Fruit fly (Drosophila melanogaster) whole organism, wandering third instar larva: ENCODE measurements around the gene ninaB.

Experiments
- Abd-B ChIP-seq: fragments of >200 bp; optimal IDR thresholded peaks from 2 replicates; lab custom pipeline; 2017; ENCODE audit warnings: missing biosample characterization, missing genetic modification characterization
- CrebA ChIP-seq: fragments of 200-800 bp; sonication (Bioruptor generic); optimal IDR thresholded peaks from 2 replicates; lab custom pipeline; 2016; ENCODE audit warnings: missing biosample characterization, mild to moderate bottlenecking, missing genetic modification characterization, borderline replicate concordance
- Dfd ChIP-seq: fragments of >200 bp; optimal IDR thresholded peaks from 2 replicates; lab custom pipeline; 2017; ENCODE audit warnings: missing biosample characterization, missing genetic modification characterization
- Dif ChIP-seq: fragments of 200-275, 200-300 bp; sonication (Bioruptor generic); optimal IDR thresholded peaks from 2 replicates; lab custom pipeline; 2018; ENCODE audit warnings: missing biosample characterization, missing genetic modification characterization; ENCODE audit not compliant: partially characterized antibody
- GATAd ChIP-seq: sonication (Bioruptor generic); optimal IDR thresholded peaks from 2 replicates; lab custom pipeline; 2016; ENCODE audit warnings: missing biosample characterization, missing genetic modification characterization
- HLH106 ChIP-seq: fragments of 200-800 bp; optimal IDR thresholded peaks from 3 replicates; lab custom pipeline; 2019; ENCODE audit warnings: missing biosample characterization, mild to moderate bottlenecking, missing genetic modification characterization, moderate library complexity
- Hnf4 ChIP-seq: fragments of 200-800 bp; sonication (Bioruptor generic); optimal IDR thresholded peaks from 2 replicates; lab custom pipeline; 2016; ENCODE audit warnings: missing biosample characterization, mild to moderate bottlenecking, missing genetic modification characterization
- Hr83 ChIP-seq: fragments of 200-300 bp; sonication (Bioruptor generic); optimal IDR thresholded peaks from 2 replicates; lab custom pipeline; 2016; ENCODE audit warnings: missing biosample characterization, mild to moderate bottlenecking, missing genetic modification characterization, moderate library complexity; ENCODE audit not compliant: poor library complexity, severe bottlenecking
- Jra ChIP-seq: sonication (Bioruptor generic); optimal IDR thresholded peaks from 2 replicates; lab custom pipeline; 2016; ENCODE audit warnings: missing biosample characterization, missing genetic modification characterization
- Mio ChIP-seq: sonication (Bioruptor generic); optimal IDR thresholded peaks from 2 replicates; lab custom pipeline; 2016; ENCODE audit warnings: missing biosample characterization, missing genetic modification characterization
- Myc ChIP-seq: fragments of >200 bp; optimal IDR thresholded peaks from 2 replicates; lab custom pipeline; 2017
- N ChIP-seq: fragments of >200 bp; optimal IDR thresholded peaks from 2 replicates; lab custom pipeline; 2018; ENCODE audit warnings: missing biosample characterization, missing external identifiers, missing genetic modification characterization
- OdsH ChIP-seq: fragments of 200-800 bp; sonication (Bioruptor generic); optimal IDR thresholded peaks from 2 replicates; lab custom pipeline; 2016; ENCODE audit warnings: missing biosample characterization, mild to moderate bottlenecking, missing genetic modification characterization
- Rel ChIP-seq, 2 experiments: fragments of 200-800 bp; sonication (Bioruptor generic) in 1 of 2; optimal IDR thresholded peaks; 2 replicates in 1 of 2; 3 replicates in 1 of 2; lab custom pipeline; 2016 to 2019; ENCODE audit warnings: mild to moderate bottlenecking in 2 of 2, missing biosample characterization in 2 of 2, missing genetic modification characterization in 2 of 2, moderate library complexity in 1 of 2
- Sp1 ChIP-seq: fragments of 200-800 bp; sonication (Bioruptor generic); optimal IDR thresholded peaks from 3 replicates; lab custom pipeline; 2019; ENCODE audit warnings: missing biosample characterization, mild to moderate bottlenecking, missing genetic modification characterization, moderate library complexity
- Vsx2 ChIP-seq: fragments of 200-300, 225-300 bp; sonication (Bioruptor generic); optimal IDR thresholded peaks from 2 replicates; lab custom pipeline; 2018; ENCODE audit warnings: missing biosample characterization, missing genetic modification characterization; ENCODE audit not compliant: partially characterized antibody
- br ChIP-seq: fragments of 200-800 bp; sonication (Bioruptor generic); optimal IDR thresholded peaks from 2 replicates; lab custom pipeline; 2016; ENCODE audit warnings: missing biosample characterization, missing genetic modification characterization
- brk ChIP-seq: fragments of 200-800 bp; sonication (Bioruptor generic); optimal IDR thresholded peaks from 2 replicates; lab custom pipeline; 2016; ENCODE audit warnings: missing biosample characterization, mild to moderate bottlenecking, missing genetic modification characterization
- dmrt93B ChIP-seq: fragments of 200-800 bp; sonication (Bioruptor generic); optimal IDR thresholded peaks from 2 replicates; lab custom pipeline; 2018; ENCODE audit warnings: missing biosample characterization, mild to moderate bottlenecking, missing genetic modification characterization
- dsf ChIP-seq: sonication (Bioruptor generic); optimal IDR thresholded peaks from 2 replicates; lab custom pipeline; 2016; ENCODE audit warnings: missing biosample characterization, missing genetic modification characterization, borderline replicate concordance
- ey ChIP-seq: fragments of 200-800 bp; sonication (Bioruptor generic); optimal IDR thresholded peaks from 2 replicates; lab custom pipeline; 2016; ENCODE audit warnings: missing biosample characterization, missing genetic modification characterization
- foxo ChIP-seq, 2 experiments: fragments of 200-800 bp; sonication (Bioruptor generic); optimal IDR thresholded peaks; 2 replicates in 1 of 2; 3 replicates in 1 of 2; lab custom pipeline; 2016 to 2017; ENCODE audit warnings: missing biosample characterization in 2 of 2, missing genetic modification characterization in 2 of 2
- fru ChIP-seq: fragments of 200-800 bp; sonication (Bioruptor generic); optimal IDR thresholded peaks from 3 replicates; lab custom pipeline; 2016; ENCODE audit warnings: missing biosample characterization, mild to moderate bottlenecking, missing genetic modification characterization
- h ChIP-seq: fragments of 200-800 bp; sonication (Bioruptor generic); optimal IDR thresholded peaks from 3 replicates; lab custom pipeline; 2016; ENCODE audit warnings: missing biosample characterization, mild to moderate bottlenecking, missing genetic modification characterization
- jim ChIP-seq: fragments of 175-275, 200-325 bp; sonication (Bioruptor generic); optimal IDR thresholded peaks from 2 replicates; lab custom pipeline; 2016; ENCODE audit warnings: missing biosample characterization, mild to moderate bottlenecking, missing genetic modification characterization
- psq ChIP-seq: fragments of 200-800 bp; sonication (Bioruptor generic); optimal IDR thresholded peaks from 3 replicates; lab custom pipeline; 2017; ENCODE audit warnings: missing biosample characterization, mild to moderate bottlenecking, missing genetic modification characterization, moderate library complexity
- rgr ChIP-seq: fragments of 200-800 bp; sonication (Bioruptor generic); optimal IDR thresholded peaks from 3 replicates; lab custom pipeline; 2016; ENCODE audit warnings: missing biosample characterization, mild to moderate bottlenecking, missing genetic modification characterization
- sv ChIP-seq: fragments of 200-800 bp; sonication (Bioruptor generic); optimal IDR thresholded peaks from 3 replicates; lab custom pipeline; 2016; ENCODE audit warnings: missing biosample characterization, missing genetic modification characterization
- tai ChIP-seq: sonication (Bioruptor generic); optimal IDR thresholded peaks from 2 replicates; lab custom pipeline; 2016; ENCODE audit warnings: missing biosample characterization, missing genetic modification characterization
- woc ChIP-seq: sonication (Bioruptor generic); optimal IDR thresholded peaks from 2 replicates; lab custom pipeline; 2016; ENCODE audit warnings: missing biosample characterization, mild to moderate bottlenecking, missing genetic modification characterization

ninaB gene

DNA sequence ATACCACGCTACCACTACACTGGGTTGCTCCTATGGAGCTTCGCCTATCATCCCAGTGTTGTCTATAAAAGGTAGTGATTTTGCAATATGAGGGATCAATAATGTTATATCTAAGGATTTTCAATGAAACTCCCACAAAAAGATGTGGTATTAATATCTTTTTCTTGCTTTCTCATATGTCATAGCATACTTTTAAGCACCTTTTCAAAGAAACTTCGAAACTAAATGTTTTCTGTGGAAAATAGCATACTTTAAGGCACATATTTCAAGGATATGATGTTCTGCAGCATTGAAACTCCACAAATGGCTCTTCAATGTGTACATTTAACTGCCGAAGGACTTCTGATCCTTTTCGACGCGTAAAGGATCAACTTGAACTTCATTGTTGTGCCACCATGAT lies 27.5 kb upstream of the ninaB start:
- TF ChIP-seq h (no peak), Sp1 (no peak), jim (GFP tag; lab: Kevin White, UChicago) (no peak), ey (GFP tag; lab: Kevin White, UChicago) (no peak), Dif (no peak), GATAd (GFP tag; lab: Kevin White, UChicago) (no peak), HLH106 (tag; lab: Kevin White, UChicago) (no peak), foxo (GFP tag; optimal IDR thresholded peaks at IDR 0.05; lab: Kevin White, UChicago) (no peak), Hnf4 (GFP tag; lab: Kevin White, UChicago) (no peak), tai (GFP tag; lab: Kevin White, UChicago) (no peak), brk (no peak), sv (no peak), Vsx2 (no peak), Hr83 (GFP tag; lab: Kevin White, UChicago) (no peak), Abd-B (GFP tag; lab: Kevin White, UChicago) (no peak)

- TF ChIP-seq GATAd (GFP tag; lab: Kevin White, UChicago) (no peak), Myc (lab: Kevin White, UChicago) (peak; percentile 73)
These were observed 25.8 kb upstream of the ninaB start, which contains the start of gene Task6 for dm6 chr3R:13674492-13675033. Task6 (minus strand) TSS chr3R:13674542.

dm6 chr3R:13676137-13677086 lies 24.0 kb upstream of the ninaB start, which contains the start of the genes Lkb1 and CG9588:
Lkb1 (plus strand) TSS chr3R:13676549.
CG9588 (minus strand) TSS chr3R:13676681.
- TF ChIP-seq foxo (GFP tag; optimal IDR thresholded peaks at IDR 0.05; lab: Kevin White, UChicago) = peak in 1 of 2 experiments; percentile 80
- TF ChIP-seq Rel (GFP tag; optimal IDR thresholded peaks at IDR 0.05; lab: Kevin White, UChicago) = no peak
- TF ChIP-seq Rel (tag; optimal IDR thresholded peaks at IDR 0.05; lab: Kevin White, UChicago) = peak; percentile 79
- TF ChIP-seq dsf (GFP tag; lab: Kevin White, UChicago) = no peak
- peak; percentile 62 for TF ChIP-seq rgr (GFP tag; lab: Kevin White, UChicago)
- peak; percentile 13 for TF ChIP-seq Sp1
- peak; percentile 51 for TF ChIP-seq jim (GFP tag; lab: Kevin White, UChicago)
- TF ChIP-seq CrebA (GFP tag; lab: Kevin White, UChicago) = no peak
- TF ChIP-seq HLH106 (tag; lab: Kevin White, UChicago) = peak; percentile 27
- TF ChIP-seq N = no peak
- no peak for TF ChIP-seq Mio (GFP tag; lab: Kevin White, UChicago)
- TF ChIP-seq Hr83 (GFP tag; lab: Kevin White, UChicago) = peak; percentile 53
- TF ChIP-seq OdsH (GFP tag; lab: Kevin White, UChicago) = peak; percentile 66
- peak; percentile 66 for TF ChIP-seq br
- TF ChIP-seq psq = peak; percentile 56
- TF ChIP-seq dmrt93B = no peak
- TF ChIP-seq fru (GFP tag; lab: Kevin White, UChicago) = peak; percentile 69
- TF ChIP-seq h = peak; percentile 56
- peak; percentile 39 for TF ChIP-seq sv
- peak; percentile 77 for TF ChIP-seq ey (GFP tag; lab: Kevin White, UChicago)
- no peak for TF ChIP-seq tai (GFP tag; lab: Kevin White, UChicago)
- TF ChIP-seq, all 38 proteins: peak for 14

DNA sequence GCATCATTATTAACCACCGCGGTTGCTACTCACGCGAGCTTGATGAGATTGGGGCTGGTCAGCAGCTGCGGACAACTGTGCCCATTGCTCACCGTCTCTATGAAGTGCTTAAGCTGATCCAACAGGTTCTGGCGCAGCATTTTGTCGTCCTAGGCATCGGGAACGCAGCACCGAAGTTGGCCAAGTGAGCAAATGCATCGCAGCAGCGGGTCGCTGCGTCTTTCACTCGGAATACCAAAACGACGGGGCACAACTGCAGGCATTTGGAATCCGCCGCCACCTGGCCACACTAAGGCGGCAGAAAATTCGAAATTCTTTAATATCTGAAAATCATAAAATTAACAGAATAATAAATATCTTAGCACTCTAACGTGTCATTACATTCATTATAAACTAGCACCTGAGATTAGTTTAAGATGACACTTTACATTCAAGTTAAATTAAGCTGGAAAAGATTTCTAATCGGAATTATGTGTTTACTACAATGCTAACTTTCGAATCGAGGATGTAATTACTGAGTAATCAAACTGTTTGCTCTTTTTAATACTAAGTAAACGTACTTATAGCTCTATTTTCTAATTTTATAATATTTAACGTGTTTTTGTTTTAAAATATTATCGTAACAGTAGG lies 17.3 kb upstream of the ninaB start:
- no peak for TF ChIP-seq woc (GFP tag; lab: Kevin White, UChicago)
- no peak for TF ChIP-seq OdsH (GFP tag; lab: Kevin White, UChicago)
- no peak for TF ChIP-seq Jra (GFP tag; lab: Kevin White, UChicago)
- TF ChIP-seq sv = no peak
- no peak for TF ChIP-seq rgr (GFP tag; lab: Kevin White, UChicago)
- no peak for TF ChIP-seq N
- TF ChIP-seq Vsx2 = no peak
- TF ChIP-seq h = no peak
- no peak for TF ChIP-seq ey (GFP tag; lab: Kevin White, UChicago)
- no peak for TF ChIP-seq HLH106 (tag; lab: Kevin White, UChicago)
- TF ChIP-seq Dfd (GFP tag; lab: Kevin White, UChicago) = no peak
- TF ChIP-seq Abd-B (GFP tag; lab: Kevin White, UChicago) = no peak
- no peak for TF ChIP-seq dmrt93B
- TF ChIP-seq fru (GFP tag; lab: Kevin White, UChicago) = no peak
